Worm (Caenorhabditis elegans) whole organism, young adult: ENCODE results near the gene F35C11.3.

Source experiments
- B0336.3 ChIP-seq: fragments of 200-800 bp; sonication (Bioruptor generic); IDR thresholded peaks from 2 replicates; pipeline ENCODE4 v1.3.6; 2022; ENCODE audit warnings: missing genetic modification characterization, missing compliant biosample characterization
- Y56A3A.18 ChIP-seq: fragments of 200-800 bp; sonication (Bioruptor generic); IDR thresholded peaks from 2 replicates; pipeline ENCODE4 v1.3.6; 2022; ENCODE audit warnings: missing genetic modification reagents, missing genetic modification characterization, missing compliant biosample characterization
- attf-6 ChIP-seq: fragments of 200-800 bp; sonication (Bioruptor generic); IDR thresholded peaks from 2 replicates; pipeline ENCODE4 v1.3.6; 2022; ENCODE audit warnings: missing genetic modification reagents, missing genetic modification characterization, missing compliant biosample characterization
- bed-2 ChIP-seq: fragments of 200-800 bp; sonication (Bioruptor generic); IDR thresholded peaks from 2 replicates; pipeline ENCODE4 v1.3.6; 2022; ENCODE audit warnings: missing genetic modification reagents, missing genetic modification characterization, missing compliant biosample characterization
- cebp-2 ChIP-seq: fragments of 200-800 bp; sonication (Bioruptor generic); IDR thresholded peaks from 2 replicates; pipeline ENCODE4 v1.3.6; 2022; ENCODE audit warnings: missing genetic modification characterization, missing compliant biosample characterization
- hsf-1 ChIP-seq: fragments of 200-800 bp; sonication (Bioruptor generic); IDR thresholded peaks from 2 replicates; pipeline ENCODE4 v1.3.6; 2022; ENCODE audit warnings: missing genetic modification reagents, missing genetic modification characterization, missing compliant biosample characterization
- madf-6 ChIP-seq: fragments of 200-800 bp; sonication (Bioruptor generic); IDR thresholded peaks from 2 replicates; pipeline ENCODE4 v1.3.6; 2022; ENCODE audit warnings: missing genetic modification reagents, missing genetic modification characterization, missing compliant biosample characterization
- mcd-1 ChIP-seq: fragments of 200-800 bp; sonication (Bioruptor generic); IDR thresholded peaks from 2 replicates; pipeline ENCODE4 v1.3.6; 2022; ENCODE audit warnings: missing genetic modification reagents, missing genetic modification characterization, missing compliant biosample characterization
- nfya-1 ChIP-seq: sonication (generic microtip); optimal IDR thresholded peaks from 2 replicates; lab custom pipeline; 2017; ENCODE audit warnings: antibody characterized with exemption, missing compliant biosample characterization, missing genetic modification characterization, borderline replicate concordance; ENCODE audit not compliant: insufficient read depth
- pbrm-1 ChIP-seq: fragments of 200-800 bp; sonication (Bioruptor generic); IDR thresholded peaks from 2 replicates; pipeline ENCODE4 v1.3.6; 2022; ENCODE audit warnings: missing genetic modification reagents, missing genetic modification characterization, missing compliant biosample characterization
- snpc-1.1 ChIP-seq: sonication (generic microtip); optimal IDR thresholded peaks from 2 replicates; lab custom pipeline; 2017; ENCODE audit warnings: missing genetic modification characterization, mild to moderate bottlenecking, missing compliant biosample characterization, antibody characterized with exemption, moderate library complexity, missing genotype, missing genetic modification reagents; ENCODE audit not compliant: insufficient read depth
- snpc-4 ChIP-seq, 5 experiments: fragments of 150-350 bp in 1 of 5; sonication (generic microtip) in 4 of 5; optimal IDR thresholded peaks; 2 replicates each; lab custom pipeline; 2014 to 2018; ENCODE audit warnings: missing genetic modification characterization in 5 of 5, missing biosample characterization in 3 of 5, antibody characterized with exemption in 2 of 5, mild to moderate bottlenecking in 2 of 5, missing compliant biosample characterization in 2 of 5, missing genotype in 2 of 5, moderate library complexity in 2 of 5, missing genetic modification reagents in 1 of 5

The F35C11.3 gene

ce11 chrII:8285837-8286236 lies 39.3 kb downstream of the F35C11.3 start:
- TF ChIP-seq pbrm-1 (GFP tag; lab: Robert Waterston, UW) (peak; percentile 69), cebp-2 (0 out of 2 replicates have a peak, but pooled peaks have one; percentile 19), mcd-1 (GFP tag; lab: Robert Waterston, UW) (0 out of 2 replicates have a peak, but pooled peaks have one; percentile 17), snpc-4 (GFP tag; optimal IDR thresholded peaks at IDR 0.05; lab: Kevin White, UChicago) (peak; percentile 33), snpc-4 (tag; optimal IDR thresholded peaks at IDR 0.05; lab: Kevin White, UChicago) (peak in 3 of 4 experiments; percentile 40 to 91 (median 89)), attf-6 (peak; percentile 80; the same call in 1 of the 2 replicates), snpc-1.1 (peak; percentile 80), Y56A3A.18 (0 out of 2 replicates have a peak, but pooled peaks have one; percentile 30), madf-6 (GFP tag; lab: Robert Waterston, UW) (0 out of 2 replicates have a peak, but pooled peaks have one; percentile 10), B0336.3 (GFP tag; lab: Robert Waterston, UW) (0 out of 2 replicates have a peak, but pooled peaks have one; percentile 6)

- TF ChIP-seq bed-2: no peak
- no peak for TF ChIP-seq hsf-1 (GFP tag; lab: Robert Waterston, UW)
- no peak for TF ChIP-seq nfya-1 (tag; lab: Kevin White, UChicago)
Measured at ce11 chrII:8295296-8295695, 48.7 kb downstream of the F35C11.3 start, which contains the start of gene nlp-55. TSS of gene nlp-55 (minus strand) at chrII:8295396.
